Fruit fly (Drosophila melanogaster): Measurements from ENCODE around the gene Tm2.

Tm2 gene

dm6 chr3R:15350993-15351426 lies 41.0 kb downstream of the Tm2 start, which contains the start of the genes Trs33 and Tmtc4 (continued):
- TF ChIP-seq hth (optimal IDR thresholded peaks at IDR 0.05): no peak
- TF ChIP-seq nerfin-2 (GFP tag; IDR thresholded peaks at IDR 0.05; ENCODE audit: partially characterized antibody): no peak
- TF ChIP-seq HLH54F (GFP tag; optimal IDR thresholded peaks at IDR 0.05): no peak
- TF ChIP-seq Deaf1 (tag; optimal IDR thresholded peaks at IDR 0.05): no peak
- TF ChIP-seq dpn (GFP tag; optimal IDR thresholded peaks at IDR 0.05): peak in 1 of 2 experiments; percentile 28
- no peak for TF ChIP-seq ash1 (GFP tag; optimal IDR thresholded peaks at IDR 0.05)
- peak; percentile 71 for TF ChIP-seq vvl (GFP tag; IDR thresholded peaks at IDR 0.05)
- peak; percentile 17 for TF ChIP-seq CG10543 (GFP tag; optimal IDR thresholded peaks at IDR 0.05)
- peak; percentile 52 for TF ChIP-seq Nf-YC (tag; optimal IDR thresholded peaks at IDR 0.05)
- TF ChIP-seq sisA (GFP tag; IDR thresholded peaks at IDR 0.05): no peak
- TF ChIP-seq CG7987 (GFP tag; optimal IDR thresholded peaks at IDR 0.05): no peak
- no peak for TF ChIP-seq tup (GFP tag; optimal IDR thresholded peaks at IDR 0.05)
- TF ChIP-seq en (GFP tag; optimal IDR thresholded peaks at IDR 0.05): no peak
- TF ChIP-seq CG11504 (tag; optimal IDR thresholded peaks at IDR 0.05): no peak
- TF ChIP-seq Atf6 (GFP tag; IDR thresholded peaks at IDR 0.05): no peak
- TF ChIP-seq Scr (GFP tag; IDR thresholded peaks at IDR 0.05; ENCODE audit: partially characterized antibody): peak; percentile 33; the same call in 1 of the 2 replicates
- TF ChIP-seq dm (GFP tag; optimal IDR thresholded peaks at IDR 0.05): no peak
- TF ChIP-seq CG7963 (GFP tag; IDR thresholded peaks at IDR 0.05; ENCODE audit: partially characterized antibody): no peak
- TF ChIP-seq CG17385 (GFP tag; optimal IDR thresholded peaks at IDR 0.05): peak; percentile 44
- TF ChIP-seq Optix (GFP tag; IDR thresholded peaks at IDR 0.05): no peak
- no peak for TF ChIP-seq CG31388 (GFP tag; optimal IDR thresholded peaks at IDR 0.05)
- peak; percentile 56 for TF ChIP-seq Fer1 (GFP tag; optimal IDR thresholded peaks at IDR 0.05)
- TF ChIP-seq CG15514 (GFP tag; optimal IDR thresholded peaks at IDR 0.05): peak; percentile 61
- TF ChIP-seq cg (GFP tag; optimal IDR thresholded peaks at IDR 0.05): no peak
- no peak for TF ChIP-seq CG14667 (GFP tag; IDR thresholded peaks at IDR 0.05)
- TF ChIP-seq Hand (GFP tag; optimal IDR thresholded peaks at IDR 0.05): no peak
- TF ChIP-seq HLHmδ (GFP tag; optimal IDR thresholded peaks at IDR 0.05): no peak
- no peak for TF ChIP-seq CG14050 (GFP tag; IDR thresholded peaks at IDR 0.05)
- TF ChIP-seq h (optimal IDR thresholded peaks at IDR 0.05): no peak
- TF ChIP-seq Tbp (GFP tag; optimal IDR thresholded peaks at IDR 0.05): no peak
- TF ChIP-seq seq (GFP tag; IDR thresholded peaks at IDR 0.05): no peak
- TF ChIP-seq CG7839 (tag; optimal IDR thresholded peaks at IDR 0.05): no peak
- TF ChIP-seq slp2 (GFP tag; optimal IDR thresholded peaks at IDR 0.05): no peak
- TF ChIP-seq CG3065 (GFP tag; optimal IDR thresholded peaks at IDR 0.05): no peak
- peak; percentile 22 for TF ChIP-seq exex (tag; optimal IDR thresholded peaks at IDR 0.05)
- no peak; the same call in 1 of the 2 replicates for TF ChIP-seq hbn (GFP tag; IDR thresholded peaks at IDR 0.05; ENCODE audit: partially characterized antibody)
- peak in 1 of 3 experiments; percentile 36 for TF ChIP-seq Stat92E (GFP tag; optimal IDR thresholded peaks at IDR 0.05)
- TF ChIP-seq CG8388 (GFP tag; optimal IDR thresholded peaks at IDR 0.05): peak; percentile 35
- TF ChIP-seq tll (GFP tag; optimal IDR thresholded peaks at IDR 0.05): no peak
- no peak for TF ChIP-seq Atf-2 (GFP tag; optimal IDR thresholded peaks at IDR 0.05)
- no peak for TF ChIP-seq salm (tag; optimal IDR thresholded peaks at IDR 0.05)
- TF ChIP-seq ind (GFP tag; optimal IDR thresholded peaks at IDR 0.05): peak; percentile 50
- TF ChIP-seq row (GFP tag; IDR thresholded peaks at IDR 0.05): peak; percentile 85
- no peak for TF ChIP-seq Lpt (GFP tag; optimal IDR thresholded peaks at IDR 0.05)
- TF ChIP-seq CG2120 (GFP tag; optimal IDR thresholded peaks at IDR 0.05): peak; percentile 56
- peak; percentile 52 for TF ChIP-seq nmo (GFP tag; optimal IDR thresholded peaks at IDR 0.05)
- no peak for TF ChIP-seq CG17802 (tag; optimal IDR thresholded peaks at IDR 0.05)
- TF ChIP-seq Ravus (GFP tag; IDR thresholded peaks at IDR 0.05): no peak
- TF ChIP-seq Blimp-1 (GFP tag; optimal IDR thresholded peaks at IDR 0.05): peak; percentile 31
- TF ChIP-seq Oli (tag; optimal IDR thresholded peaks at IDR 0.05): no peak
- TF ChIP-seq slou (GFP tag; optimal IDR thresholded peaks at IDR 0.05): no peak
